Worm (Caenorhabditis elegans) whole organism, late embryonic: ENCODE results near the gene col-41.
A peak's percentile ranks its signal among the peaks of the same experiment; 100 is the strongest.

Source experiments
- C08G9.2 ChIP-seq: sonication (generic microtip); optimal IDR thresholded peaks from 2 replicates; lab custom pipeline; 2016; ENCODE audit warnings: mild to moderate bottlenecking, missing genetic modification characterization, moderate library complexity, missing compliant biosample characterization
- Y22D7AL.16 ChIP-seq: sonication (generic microtip); optimal IDR thresholded peaks from 2 replicates; lab custom pipeline; 2016; ENCODE audit warnings: missing genetic modification characterization, missing compliant biosample characterization
- ceh-14 ChIP-seq: sonication (generic microtip); optimal IDR thresholded peaks from 2 replicates; lab custom pipeline; 2016; ENCODE audit warnings: missing genotype, missing genetic modification characterization, missing compliant biosample characterization
- ceh-18 ChIP-seq: sonication (generic microtip); optimal IDR thresholded peaks from 2 replicates; lab custom pipeline; 2016; ENCODE audit warnings: missing genetic modification characterization, missing compliant biosample characterization
- ceh-31 ChIP-seq: sonication (generic microtip); optimal IDR thresholded peaks from 2 replicates; lab custom pipeline; 2016; ENCODE audit warnings: missing genetic modification characterization, missing compliant biosample characterization
- ceh-45 ChIP-seq: fragments of 200-800 bp; sonication (Bioruptor generic); IDR thresholded peaks from 2 replicates; pipeline ENCODE4 v1.3.6; 2022; ENCODE audit warnings: missing genetic modification reagents, missing genetic modification characterization, missing compliant biosample characterization
- ceh-6 ChIP-seq: fragments of 200-800 bp; sonication (Bioruptor generic); optimal IDR thresholded peaks from 2 replicates; lab custom pipeline; 2018; ENCODE audit warnings: mild to moderate bottlenecking, missing genetic modification characterization, missing compliant biosample characterization
- ets-4 ChIP-seq: sonication (generic microtip); optimal IDR thresholded peaks from 2 replicates; lab custom pipeline; 2016; ENCODE audit warnings: missing genetic modification characterization, missing compliant biosample characterization
- hlh-13 ChIP-seq: fragments of 200-800 bp; sonication (Bioruptor generic); optimal IDR thresholded peaks from 2 replicates; lab custom pipeline; 2018; ENCODE audit warnings: mild to moderate bottlenecking, missing genetic modification characterization, missing compliant biosample characterization
- hlh-30 ChIP-seq: sonication (generic microtip); optimal IDR thresholded peaks from 2 replicates; lab custom pipeline; 2017; ENCODE audit warnings: antibody characterized with exemption, missing genetic modification characterization, missing compliant biosample characterization; ENCODE audit not compliant: insufficient read depth
- hlh-6 ChIP-seq: sonication (generic microtip); optimal IDR thresholded peaks from 2 replicates; lab custom pipeline; 2016; ENCODE audit warnings: missing genotype, missing genetic modification characterization, missing compliant biosample characterization
- hlh-8 ChIP-seq: sonication (generic microtip); optimal IDR thresholded peaks from 2 replicates; lab custom pipeline; 2016; ENCODE audit warnings: missing genotype, missing genetic modification characterization, missing compliant biosample characterization
- lin-11 ChIP-seq: fragments of 200-800 bp; sonication (Bioruptor generic); optimal IDR thresholded peaks from 2 replicates; lab custom pipeline; 2018; ENCODE audit warnings: mild to moderate bottlenecking, missing genetic modification characterization, missing compliant biosample characterization
- mec-3 ChIP-seq: sonication (generic microtip); optimal IDR thresholded peaks from 2 replicates; lab custom pipeline; 2016; ENCODE audit warnings: borderline replicate concordance, missing genetic modification characterization, missing compliant biosample characterization
- nhr-11 ChIP-seq: fragments of 150-350 bp; optimal IDR thresholded peaks from 2 replicates; lab custom pipeline; 2014; ENCODE audit warnings: missing biosample characterization, missing genetic modification characterization
- npax-4 ChIP-seq: sonication (generic microtip); optimal IDR thresholded peaks from 2 replicates; lab custom pipeline; 2016; ENCODE audit warnings: missing genetic modification characterization, missing compliant biosample characterization
- odd-2 ChIP-seq: sonication (generic microtip); optimal IDR thresholded peaks from 2 replicates; lab custom pipeline; 2017; ENCODE audit warnings: antibody characterized with exemption, mild to moderate bottlenecking, missing genetic modification characterization, missing compliant biosample characterization
- pha-4 ChIP-seq: fragments of 150-350 bp; optimal IDR thresholded peaks from 2 replicates; lab custom pipeline; 2018; ENCODE audit warnings: missing biosample characterization, missing genetic modification reagents, missing genetic modification characterization
- pros-1 ChIP-seq: fragments of 150-350 bp; optimal IDR thresholded peaks from 2 replicates; lab custom pipeline; 2014; ENCODE audit warnings: missing biosample characterization, missing genetic modification reagents, missing genetic modification characterization
- unc-42 ChIP-seq: sonication (generic microtip); optimal IDR thresholded peaks from 2 replicates; lab custom pipeline; 2016; ENCODE audit warnings: missing genotype, missing genetic modification characterization, missing compliant biosample characterization

Gene col-41

ce11 chrX:15126736-15127135 lies 49.5 kb downstream of the col-41 start:
- TF ChIP-seq pros-1 (tag; lab: Kevin White, UChicago) (no peak), hlh-6 (tag; lab: Kevin White, UChicago) (no peak), lin-11 (tag; lab: Kevin White, UChicago) (no peak), ceh-14 (tag; lab: Kevin White, UChicago) (no peak), hlh-8 (no peak), ceh-45 (GFP tag; lab: Robert Waterston, UW) (no peak), pha-4 (tag; lab: Kevin White, UChicago) (no peak), hlh-13 (GFP tag; lab: Kevin White, UChicago) (no peak), nhr-11 (tag; lab: Kevin White, UChicago) (no peak), ceh-18 (tag; lab: Kevin White, UChicago) (no peak), Y22D7AL.16 (no peak), ceh-31 (tag; lab: Kevin White, UChicago) (no peak), mec-3 (tag; lab: Kevin White, UChicago) (no peak), hlh-30 (tag; lab: Kevin White, UChicago) (no peak), ceh-6 (GFP tag; lab: Kevin White, UChicago) (no peak), C08G9.2 (no peak), ets-4 (tag; lab: Kevin White, UChicago) (no peak), npax-4 (tag; lab: Kevin White, UChicago) (no peak)

- no peak for TF ChIP-seq odd-2 (tag; lab: Kevin White, UChicago)
- TF ChIP-seq unc-42, result peak; percentile 69
Measured at ce11 chrX:15125138-15125537, 51.1 kb downstream of the col-41 start.
